Fruit fly (Drosophila melanogaster): ENCODE measurements around the gene Grip71.
A peak's percentile ranks its signal among the peaks of the same experiment; 100 is the strongest.

Grip71 gene

DNA sequence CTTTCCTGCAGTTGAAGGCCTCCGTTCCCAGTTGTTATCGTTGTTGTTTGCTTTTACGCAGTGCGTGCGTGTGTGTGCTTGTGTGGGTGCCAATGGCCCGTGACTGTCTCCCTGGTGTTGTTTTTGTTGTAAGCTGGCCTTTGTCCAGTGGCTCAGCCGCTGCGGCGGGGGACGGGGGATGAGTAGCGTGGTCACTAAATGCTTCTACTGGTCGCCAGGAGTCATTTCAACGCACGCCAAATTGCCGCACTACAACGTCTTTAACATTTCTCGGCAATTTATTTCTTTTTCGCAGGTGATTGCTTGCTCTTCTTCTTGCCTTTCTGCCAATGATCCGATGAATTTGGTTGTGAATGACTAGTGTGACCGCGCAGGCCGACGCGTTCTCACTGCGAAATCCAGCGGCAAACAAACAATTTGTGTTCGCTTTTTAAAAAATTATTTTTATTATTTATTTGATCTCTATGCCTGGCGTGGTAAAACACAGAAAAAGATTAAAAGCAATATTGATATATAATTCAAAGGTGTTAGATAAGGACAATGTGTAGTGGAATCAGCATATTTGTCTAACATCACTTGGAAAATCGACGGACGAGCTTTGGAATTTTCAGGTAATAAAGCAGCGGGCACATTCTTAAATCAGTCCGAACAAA lies at the start of gene Grip71, which contains the start of gene Faf2:
TSS of gene Grip71 (plus strand) at position 608 of the 653 bp plus-strand sequence.
TSS of gene Faf2 (minus strand) at position 450 of the 653 bp plus-strand sequence.
- TF ChIP-seq dpn (GFP tag; optimal IDR thresholded peaks at IDR 0.05) (peak; percentile 87 to 92), Fer3 (tag; optimal IDR thresholded peaks at IDR 0.05) (peak; percentile 92), CG3838 (GFP tag; optimal IDR thresholded peaks at IDR 0.05) (peak; percentile 71), CrebB (tag; optimal IDR thresholded peaks at IDR 0.05) (peak; percentile 63), CG12391 (tag; optimal IDR thresholded peaks at IDR 0.05) (peak; percentile 94), CG11560 (tag; IDR thresholded peaks at IDR 0.05) (peak; percentile 85), CG7556 (GFP tag; optimal IDR thresholded peaks at IDR 0.05) (peak; percentile 78), slp2 (GFP tag; optimal IDR thresholded peaks at IDR 0.05) (peak; percentile 81), CG3847 (GFP tag; IDR thresholded peaks at IDR 0.05) (peak; percentile 95), CG6654 (GFP tag; optimal IDR thresholded peaks at IDR 0.05) (peak; percentile 35), CG6765 (GFP tag; optimal IDR thresholded peaks at IDR 0.05) (peak; percentile 38), CG3281 (GFP tag; optimal IDR thresholded peaks at IDR 0.05) (peak; percentile 75), Mrtf (GFP tag; IDR thresholded peaks at IDR 0.05) (peak; percentile 93), pho (GFP tag; optimal IDR thresholded peaks at IDR 0.05) (peak; percentile 91), Lim3 (GFP tag; IDR thresholded peaks at IDR 0.05) (peak; percentile 76), ara (GFP tag; IDR thresholded peaks at IDR 0.05) (peak; percentile 94), otp (GFP tag; IDR thresholded peaks at IDR 0.05) (peak; percentile 93), sqz (GFP tag; optimal IDR thresholded peaks at IDR 0.05) (no peak), Dek (tag; optimal IDR thresholded peaks at IDR 0.05) (peak; percentile 92), Stat92E (GFP tag; optimal IDR thresholded peaks at IDR 0.05) (peak in 1 of 3 experiments; percentile 28), lilli (GFP tag; optimal IDR thresholded peaks at IDR 0.05) (peak; percentile 96), sens-2 (GFP tag; IDR thresholded peaks at IDR 0.05) (peak; percentile 86), PHDP (tag; optimal IDR thresholded peaks at IDR 0.05) (peak; percentile 89), esg (GFP tag; conservative IDR thresholded peaks at IDR 0.05) (peak; percentile 96), CG6683 (GFP tag; optimal IDR thresholded peaks at IDR 0.05) (no peak), CG2199 (GFP tag; IDR thresholded peaks at IDR 0.05) (peak; percentile 64; the same call in 2 of the 3 replicates), hbn (GFP tag; IDR thresholded peaks at IDR 0.05; ENCODE audit: partially characterized antibody) (peak; percentile 32; the same call in 1 of the 2 replicates), bigmax (GFP tag; optimal IDR thresholded peaks at IDR 0.05) (peak; percentile 26), phol (tag; optimal IDR thresholded peaks at IDR 0.05) (peak; percentile 96), eyg (GFP tag; optimal IDR thresholded peaks at IDR 0.05) (peak; percentile 26), Adf1 (GFP tag; IDR thresholded peaks at IDR 0.05) (peak; percentile 66), gsb (GFP tag; IDR thresholded peaks at IDR 0.05) (peak; percentile 88), Doc2 (GFP tag; IDR thresholded peaks at IDR 0.05) (peak; percentile 90), bowl (GFP tag; IDR thresholded peaks at IDR 0.05) (peak; percentile 75; the same call in 1 of the 2 replicates), NFAT (GFP tag; IDR thresholded peaks at IDR 0.05) (peak; percentile 90), lmd (GFP tag; IDR thresholded peaks at IDR 0.05) (peak; percentile 95), Six4 (GFP tag; optimal IDR thresholded peaks at IDR 0.05) (peak; percentile 71), dati (GFP tag; IDR thresholded peaks at IDR 0.05) (peak; percentile 87), kah (GFP tag; optimal IDR thresholded peaks at IDR 0.05) (peak; percentile 13), Dp (GFP tag; optimal IDR thresholded peaks at IDR 0.05) (peak; percentile 79), fru (optimal IDR thresholded peaks at IDR 0.05) (no peak), CG13775 (GFP tag; optimal IDR thresholded peaks at IDR 0.05) (peak; percentile 91), CG4707 (GFP tag; optimal IDR thresholded peaks at IDR 0.05) (peak; percentile 0), CkIIα-i1 (GFP tag; IDR thresholded peaks at IDR 0.05) (peak; percentile 71; the same call in 1 of the 2 replicates), CG10274 (GFP tag; optimal IDR thresholded peaks at IDR 0.05) (peak; percentile 52), CG12942 (GFP tag; optimal IDR thresholded peaks at IDR 0.05) (peak; percentile 93), CG17612 (GFP tag; IDR thresholded peaks at IDR 0.05) (peak; percentile 87), HLH3B (GFP tag; IDR thresholded peaks at IDR 0.05) (peak; percentile 93), sug (tag; optimal IDR thresholded peaks at IDR 0.05) (peak; percentile 87), CG3163 (GFP tag; optimal IDR thresholded peaks at IDR 0.05) (peak; percentile 42)
